Worm (Caenorhabditis elegans) whole organism, L3 larva: ENCODE data around the gene ser-7.
A peak's percentile ranks its signal among the peaks of the same experiment; 100 is the strongest.

Source experiments
- R02D3.7 ChIP-seq: fragments of 150-350 bp; optimal IDR thresholded peaks from 2 replicates; lab custom pipeline; 2014; ENCODE audit warnings: missing biosample characterization, missing genetic modification characterization
- ZK546.5 ChIP-seq: sonication (generic microtip); optimal IDR thresholded peaks from 2 replicates; lab custom pipeline; 2017; ENCODE audit warnings: missing biosample characterization, missing genetic modification characterization
- ama-1 ChIP-seq: fragments of 150-350 bp; optimal IDR thresholded peaks from 2 replicates; lab custom pipeline; 2018
- ceh-28 ChIP-seq: fragments of 150-350 bp; optimal IDR thresholded peaks from 2 replicates; lab custom pipeline; 2014; ENCODE audit warnings: missing biosample characterization, missing genetic modification reagents, missing genetic modification characterization
- ceh-82 ChIP-seq: fragments of 150-350 bp; optimal IDR thresholded peaks from 2 replicates; lab custom pipeline; 2014; ENCODE audit warnings: missing biosample characterization, missing genetic modification characterization
- ceh-9 ChIP-seq: sonication (generic microtip); optimal IDR thresholded peaks from 2 replicates; lab custom pipeline; 2018; ENCODE audit warnings: missing biosample characterization, missing genetic modification characterization
- daf-12 ChIP-seq: fragments of 150-350 bp; optimal IDR thresholded peaks from 2 replicates; lab custom pipeline; 2014; ENCODE audit warnings: missing biosample characterization, missing genetic modification reagents, missing genetic modification characterization
- egl-27 ChIP-seq: sonication (generic microtip); optimal IDR thresholded peaks from 4 replicates; lab custom pipeline; 2017; ENCODE audit warnings: missing biosample characterization, missing genetic modification reagents, missing genetic modification characterization
- egl-5 ChIP-seq: fragments of 150-350 bp; optimal IDR thresholded peaks from 2 replicates; lab custom pipeline; 2017; ENCODE audit warnings: missing biosample characterization, missing genetic modification reagents, missing genetic modification characterization, inconsistent platforms
- elt-1 ChIP-seq: fragments of 150-350 bp; optimal IDR thresholded peaks from 2 replicates; lab custom pipeline; 2014; ENCODE audit warnings: missing biosample characterization, missing genetic modification characterization
- elt-2 ChIP-seq: sonication (generic microtip); optimal IDR thresholded peaks from 2 replicates; lab custom pipeline; 2016; ENCODE audit warnings: missing genetic modification reagents, mild to moderate bottlenecking, missing genetic modification characterization, missing compliant biosample characterization
- elt-3 ChIP-seq, 3 experiments: fragments of 150-350 bp in 1 of 3; sonication (generic microtip) in 2 of 3; optimal IDR thresholded peaks; 2 replicates in 2 of 3; 4 replicates in 1 of 3; lab custom pipeline; 2014 to 2017; ENCODE audit warnings: missing biosample characterization in 3 of 3, missing genetic modification characterization in 3 of 3
- fkh-10 ChIP-seq: sonication (generic microtip); optimal IDR thresholded peaks from 2 replicates; lab custom pipeline; 2017; ENCODE audit warnings: missing biosample characterization, missing genetic modification reagents, missing genetic modification characterization
- hmg-11 ChIP-seq: sonication (generic microtip); optimal IDR thresholded peaks from 2 replicates; lab custom pipeline; 2016; ENCODE audit warnings: missing genetic modification characterization, missing compliant biosample characterization
- jun-1 ChIP-seq: fragments of 150-350 bp; optimal IDR thresholded peaks from 2 replicates; lab custom pipeline; 2014; ENCODE audit warnings: missing biosample characterization, missing genetic modification reagents, missing genetic modification characterization
- lin-15B ChIP-seq: fragments of 150-350 bp; optimal IDR thresholded peaks from 2 replicates; lab custom pipeline; 2014; ENCODE audit warnings: missing biosample characterization, missing genetic modification characterization
- lin-39 ChIP-seq: fragments of 150-350 bp; optimal IDR thresholded peaks from 2 replicates; lab custom pipeline; 2018; ENCODE audit warnings: missing biosample characterization, missing genetic modification reagents, missing genetic modification characterization
- lsy-12 ChIP-seq: sonication (generic microtip); optimal IDR thresholded peaks from 2 replicates; lab custom pipeline; 2016; ENCODE audit warnings: mild to moderate bottlenecking, missing genetic modification characterization, missing compliant biosample characterization
- mdl-1 ChIP-seq: fragments of 150-350 bp; optimal IDR thresholded peaks from 2 replicates; lab custom pipeline; 2014; ENCODE audit warnings: missing biosample characterization, missing genetic modification characterization
- mml-1 ChIP-seq: fragments of 150-350 bp; sonication (generic microtip); optimal IDR thresholded peaks from 3 replicates; lab custom pipeline; 2014; ENCODE audit warnings: missing biosample characterization, missing genetic modification characterization
- nfya-1 ChIP-seq: sonication (generic microtip); optimal IDR thresholded peaks from 2 replicates; lab custom pipeline; 2017; ENCODE audit warnings: missing genetic modification characterization, mild to moderate bottlenecking, missing compliant biosample characterization, antibody characterized with exemption, moderate library complexity; ENCODE audit not compliant: insufficient read depth
- nhr-11 ChIP-seq: fragments of 150-350 bp; optimal IDR thresholded peaks from 2 replicates; lab custom pipeline; 2014; ENCODE audit warnings: missing biosample characterization, missing genetic modification characterization
- nhr-12 ChIP-seq: fragments of 150-350 bp; optimal IDR thresholded peaks from 2 replicates; lab custom pipeline; 2014; ENCODE audit warnings: missing biosample characterization, missing genetic modification characterization
- nhr-23 ChIP-seq: fragments of 150-350 bp; optimal IDR thresholded peaks from 2 replicates; lab custom pipeline; 2014; ENCODE audit warnings: missing biosample characterization, missing genetic modification reagents, missing genetic modification characterization
- nhr-237 ChIP-seq: fragments of 150-350 bp; optimal IDR thresholded peaks from 2 replicates; lab custom pipeline; 2014; ENCODE audit warnings: missing biosample characterization, missing genetic modification characterization
- nhr-25 ChIP-seq: sonication (generic microtip); optimal IDR thresholded peaks from 2 replicates; lab custom pipeline; 2017; ENCODE audit warnings: missing biosample characterization, missing genetic modification characterization
- nhr-28 ChIP-seq: fragments of 150-350 bp; optimal IDR thresholded peaks from 2 replicates; lab custom pipeline; 2014; ENCODE audit warnings: missing biosample characterization, missing genetic modification characterization
- nhr-43 ChIP-seq: sonication (generic microtip); optimal IDR thresholded peaks from 2 replicates; lab custom pipeline; 2016; ENCODE audit warnings: mild to moderate bottlenecking, missing genetic modification characterization, missing compliant biosample characterization; ENCODE audit not compliant: poor library complexity, severe bottlenecking
- nhr-67 ChIP-seq: fragments of 150-350 bp; optimal IDR thresholded peaks from 2 replicates; lab custom pipeline; 2014; ENCODE audit warnings: missing biosample characterization, missing genetic modification characterization
- nhr-76 ChIP-seq: fragments of 150-350 bp; sonication (generic microtip); optimal IDR thresholded peaks from 5 replicates; lab custom pipeline; 2014; ENCODE audit warnings: missing biosample characterization, missing genetic modification characterization
- nhr-77 ChIP-seq: fragments of 150-350 bp; optimal IDR thresholded peaks from 2 replicates; lab custom pipeline; 2014; ENCODE audit warnings: missing biosample characterization, missing genetic modification characterization
- pha-4 ChIP-seq: fragments of 150-350 bp; optimal IDR thresholded peaks from 2 replicates; lab custom pipeline; 2014; ENCODE audit warnings: missing biosample characterization, missing genetic modification reagents, missing genetic modification characterization
- pqm-1 ChIP-seq: fragments of 150-350 bp; optimal IDR thresholded peaks from 2 replicates; lab custom pipeline; 2017; ENCODE audit warnings: missing biosample characterization, missing genetic modification characterization, inconsistent platforms
- skn-1 ChIP-seq: fragments of 150-350 bp; optimal IDR thresholded peaks from 2 replicates; lab custom pipeline; 2014; ENCODE audit warnings: missing biosample characterization, missing genetic modification characterization
- snpc-4 ChIP-seq: fragments of 150-350 bp; optimal IDR thresholded peaks from 2 replicates; lab custom pipeline; 2014; ENCODE audit warnings: missing biosample characterization, missing genetic modification characterization
- unc-39 ChIP-seq: sonication (generic microtip); optimal IDR thresholded peaks from 4 replicates; lab custom pipeline; 2017; ENCODE audit warnings: missing biosample characterization, missing genetic modification characterization
- ztf-11 ChIP-seq: fragments of 150-350 bp; optimal IDR thresholded peaks from 2 replicates; lab custom pipeline; 2014; ENCODE audit warnings: missing biosample characterization, missing genetic modification characterization

Gene ser-7

DNA sequence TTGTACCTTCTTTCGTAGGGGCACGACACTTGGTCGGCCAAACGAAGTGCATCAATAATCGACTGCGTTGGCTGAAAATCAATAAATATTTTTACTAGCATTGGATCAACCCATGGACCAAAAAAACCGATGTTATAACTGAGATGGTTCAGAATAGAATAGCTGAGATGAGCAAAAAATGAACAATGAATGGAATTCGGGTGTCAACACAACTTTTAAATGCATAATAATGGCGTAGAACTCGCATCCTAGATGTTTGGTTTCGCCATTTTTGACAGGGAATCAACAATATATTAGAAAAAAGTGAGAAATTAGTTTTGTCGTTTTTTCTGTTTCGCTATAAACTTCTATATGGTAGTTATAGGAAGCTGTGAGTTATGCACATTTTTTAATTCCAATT, 9.1 kb upstream of the ser-7 start, which contains the start of gene F54G2.1:
F54G2.1 (minus strand) TSS at position 101 of the 400 bp plus-strand sequence.
- TF ChIP-seq ceh-9 = no peak
- TF ChIP-seq skn-1 (tag; lab: Kevin White, UChicago) = no peak
- TF ChIP-seq ztf-11 (tag; lab: Kevin White, UChicago) = no peak
- no peak for TF ChIP-seq egl-5 (tag; lab: Kevin White, UChicago)
- TF ChIP-seq ZK546.5 (tag; lab: Kevin White, UChicago) = no peak
- TF ChIP-seq ceh-28 (tag; lab: Kevin White, UChicago) = no peak
- TF ChIP-seq pqm-1 (tag; lab: Kevin White, UChicago) = no peak
- no peak for TF ChIP-seq R02D3.7 (tag; lab: Kevin White, UChicago)
- TF ChIP-seq unc-39 (tag; lab: Kevin White, UChicago) = no peak
- TF ChIP-seq, all 47 proteins: peak for 0

DNA sequence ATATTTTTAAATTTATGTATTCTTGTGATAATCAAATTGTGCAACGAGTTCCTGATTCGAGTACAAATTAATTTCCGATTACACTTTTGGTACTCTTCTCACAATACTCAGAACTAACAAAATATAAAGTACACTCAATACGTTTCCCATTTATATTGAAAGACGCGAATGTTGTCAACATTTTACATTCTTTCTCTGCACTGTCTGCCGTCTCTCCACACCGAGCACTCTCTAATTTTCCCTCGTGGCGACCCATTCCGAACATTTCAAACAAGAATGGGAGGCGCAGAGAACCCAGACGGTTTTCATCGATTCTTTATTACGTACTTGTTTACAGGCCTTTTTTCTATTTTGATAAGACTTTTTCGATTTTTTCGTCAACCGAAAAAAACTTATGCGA, 5.6 kb upstream of the ser-7 start, which contains the start of gene C09B7.2:
C09B7.2 (plus strand) TSS at position 349 of the 400 bp plus-strand sequence.
- TF ChIP-seq pha-4 (tag; lab: Kevin White, UChicago) = peak; percentile 96
- no peak for TF ChIP-seq nhr-28 (tag; lab: Kevin White, UChicago)
- TF ChIP-seq nhr-11 (tag; lab: Kevin White, UChicago) = no peak
- no peak for TF ChIP-seq nhr-77
- TF ChIP-seq nfya-1 (tag; lab: Kevin White, UChicago) = peak; percentile 82
- TF ChIP-seq snpc-4 (tag; lab: Kevin White, UChicago) = peak; percentile 46
- TF ChIP-seq elt-3 (tag; optimal IDR thresholded peaks at IDR 0.05; lab: Kevin White, UChicago) = no peak
- TF ChIP-seq jun-1 (tag; lab: Kevin White, UChicago) = peak; percentile 55
- TF ChIP-seq egl-27 (tag; lab: Kevin White, UChicago) = peak; percentile 3
- peak; percentile 87 for TF ChIP-seq hmg-11 (tag; lab: Kevin White, UChicago)
- TF ChIP-seq mdl-1 (tag; lab: Kevin White, UChicago) = peak; percentile 92
- TF ChIP-seq nhr-23 (tag; lab: Kevin White, UChicago) = peak; percentile 73
- peak; percentile 27 for TF ChIP-seq nhr-43 (tag; lab: Kevin White, UChicago)
- TF ChIP-seq nhr-25 (tag; lab: Kevin White, UChicago) = peak; percentile 56
- peak; percentile 72 for TF ChIP-seq pqm-1 (tag; lab: Kevin White, UChicago)
- TF ChIP-seq R02D3.7 (tag; lab: Kevin White, UChicago) = peak; percentile 16
- TF ChIP-seq egl-5 (tag; lab: Kevin White, UChicago) = peak; percentile 91
- TF ChIP-seq ZK546.5 (tag; lab: Kevin White, UChicago) = no peak
- peak; percentile 47 for TF ChIP-seq lin-39
- no peak for TF ChIP-seq ceh-9
- TF ChIP-seq ceh-28 (tag; lab: Kevin White, UChicago) = peak; percentile 85
- peak; percentile 57 for TF ChIP-seq fkh-10 (GFP tag; lab: Kevin White, UChicago)
- peak; percentile 77 for TF ChIP-seq elt-2 (tag; lab: Kevin White, UChicago)
- TF ChIP-seq, all 47 proteins: peak for 17

- TF ChIP-seq elt-1 (tag; lab: Kevin White, UChicago) (no peak), nhr-28 (tag; lab: Kevin White, UChicago) (no peak), nhr-12 (tag; lab: Kevin White, UChicago) (no peak), pha-4 (tag; lab: Kevin White, UChicago) (no peak)
Measured at ce11 chrX:2674514-2674913, 1.1 kb downstream of the ser-7 start.

- TF ChIP-seq ama-1 (lab: Kevin White, UChicago) (no peak), nhr-67 (tag; lab: Kevin White, UChicago) (no peak), nhr-23 (tag; lab: Kevin White, UChicago) (no peak), hmg-11 (tag; lab: Kevin White, UChicago) (no peak), elt-1 (tag; lab: Kevin White, UChicago) (no peak), lsy-12 (no peak), lin-15B (tag; lab: Kevin White, UChicago) (no peak), nhr-237 (tag; lab: Kevin White, UChicago) (no peak), nhr-11 (tag; lab: Kevin White, UChicago) (no peak), nhr-76 (tag; lab: Kevin White, UChicago) (no peak), mml-1 (no peak), ceh-82 (tag; lab: Kevin White, UChicago) (no peak), daf-12 (tag; lab: Kevin White, UChicago) (no peak), fkh-10 (GFP tag; lab: Kevin White, UChicago) (no peak), R02D3.7 (tag; lab: Kevin White, UChicago) (no peak), skn-1 (tag; lab: Kevin White, UChicago) (no peak), nfya-1 (tag; lab: Kevin White, UChicago) (no peak)
Measured at ce11 chrX:2684448-2684847, 11.1 kb downstream of the ser-7 start.
